Fruit fly (Drosophila melanogaster): ENCODE data around the gene PDCD-5.

DNA sequence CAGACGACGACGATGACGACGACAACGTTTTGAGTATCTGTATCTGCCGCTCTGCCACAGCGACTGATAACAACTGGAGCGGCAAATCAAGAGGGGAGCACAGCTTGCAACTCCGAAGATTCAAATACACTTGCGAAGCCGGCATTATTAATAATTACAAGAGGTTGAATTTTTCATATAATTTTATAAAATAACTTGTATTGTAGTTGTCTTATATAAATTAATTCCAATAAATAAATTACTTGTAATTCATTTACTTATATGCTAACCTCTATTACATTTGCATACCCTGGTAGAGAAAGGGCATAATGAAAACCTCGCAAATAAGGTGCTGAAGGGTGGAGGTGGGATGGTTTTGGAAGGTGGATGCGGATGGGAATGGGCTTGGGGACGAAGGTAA lies 27.7 kb downstream of the PDCD-5 start:
- TF ChIP-seq psq (GFP tag; optimal IDR thresholded peaks at IDR 0.05) (peak; percentile 64), Vsx2 (GFP tag; optimal IDR thresholded peaks at IDR 0.05; ENCODE audit: partially characterized antibody) (no peak), Hr78 (GFP tag; optimal IDR thresholded peaks at IDR 0.05) (no peak), pan (optimal IDR thresholded peaks at IDR 0.05) (no peak), Dif (GFP tag; optimal IDR thresholded peaks at IDR 0.05; ENCODE audit: partially characterized antibody) (no peak), tai (GFP tag; optimal IDR thresholded peaks at IDR 0.05) (no peak)

Data from whole organism, wandering third instar larva.